Worm (Caenorhabditis elegans) whole organism, early embryonic: Measurements from ENCODE around the gene C10F3.7.

Experiments used
- B0310.2 ChIP-seq: sonication (generic microtip); optimal IDR thresholded peaks from 2 replicates; lab custom pipeline; 2016; ENCODE audit warnings: mild to moderate bottlenecking, missing genetic modification characterization, missing compliant biosample characterization
- F13C5.2 ChIP-seq: sonication (generic microtip); optimal IDR thresholded peaks from 2 replicates; lab custom pipeline; 2017; ENCODE audit warnings: mild to moderate bottlenecking, missing genetic modification characterization, inconsistent platforms, missing compliant biosample characterization
- aly-1 ChIP-seq: sonication (generic microtip); optimal IDR thresholded peaks from 2 replicates; lab custom pipeline; 2016; ENCODE audit warnings: missing genetic modification characterization, missing compliant biosample characterization
- ama-1 ChIP-seq: fragments of 150-350 bp; optimal IDR thresholded peaks from 2 replicates; lab custom pipeline; 2014
- ceh-13 ChIP-seq: fragments of 200-800 bp; sonication (Bioruptor generic); optimal IDR thresholded peaks from 2 replicates; lab custom pipeline; 2018; ENCODE audit warnings: mild to moderate bottlenecking, missing genetic modification characterization, missing compliant biosample characterization
- ceh-36 ChIP-seq: sonication (generic microtip); optimal IDR thresholded peaks from 2 replicates; lab custom pipeline; 2016; ENCODE audit warnings: missing genetic modification characterization, inconsistent platforms, missing compliant biosample characterization
- ets-7 ChIP-seq: sonication (generic microtip); optimal IDR thresholded peaks from 2 replicates; lab custom pipeline; 2016; ENCODE audit warnings: missing genotype, missing genetic modification characterization, missing compliant biosample characterization
- flt-1 ChIP-seq: fragments of 200-800 bp; sonication (Bioruptor generic); IDR thresholded peaks from 2 replicates; pipeline ENCODE4 v1.3.6; 2022; ENCODE audit warnings: missing genetic modification characterization, missing compliant biosample characterization
- hmbx-1 ChIP-seq: sonication (generic microtip); optimal IDR thresholded peaks from 2 replicates; lab custom pipeline; 2016; ENCODE audit warnings: mild to moderate bottlenecking, missing genetic modification characterization, missing compliant biosample characterization
- hmg-4 ChIP-seq: fragments of 200-800 bp; sonication (Bioruptor generic); optimal IDR thresholded peaks from 2 replicates; lab custom pipeline; 2018; ENCODE audit warnings: mild to moderate bottlenecking, missing genetic modification characterization, missing compliant biosample characterization
- hnd-1 ChIP-seq: sonication (generic microtip); optimal IDR thresholded peaks from 2 replicates; lab custom pipeline; 2016; ENCODE audit warnings: missing genetic modification characterization, missing compliant biosample characterization
- pes-1 ChIP-seq: fragments of 200-800 bp; sonication (Bioruptor generic); IDR thresholded peaks from 2 replicates; pipeline ENCODE4 v1.3.6; 2022; ENCODE audit warnings: missing genetic modification reagents, missing genetic modification characterization, missing compliant biosample characterization
- scrt-1 ChIP-seq: fragments of 200-800 bp; sonication (Bioruptor generic); IDR thresholded peaks from 2 replicates; pipeline ENCODE4 v1.3.6; 2022; ENCODE audit warnings: missing genetic modification characterization, missing compliant biosample characterization
- sea-1 ChIP-seq: fragments of 200-800 bp; sonication (Bioruptor generic); conservative IDR thresholded peaks from 2 replicates; pipeline ENCODE4 v1.3.6; 2022; ENCODE audit warnings: missing genetic modification characterization, missing compliant biosample characterization
- tbx-11 ChIP-seq: fragments of 200-800 bp; sonication (Bioruptor generic); IDR thresholded peaks from 2 replicates; pipeline ENCODE4 v1.3.6; 2022; ENCODE audit warnings: missing genetic modification characterization, missing compliant biosample characterization
- tbx-37 ChIP-seq: fragments of 200-800 bp; sonication (Bioruptor generic); conservative IDR thresholded peaks from 2 replicates; pipeline ENCODE4 v1.3.6; 2022; ENCODE audit warnings: missing genetic modification reagents, missing genetic modification characterization, missing compliant biosample characterization
- tra-4 ChIP-seq: sonication (generic microtip); optimal IDR thresholded peaks from 2 replicates; lab custom pipeline; 2017; ENCODE audit warnings: missing genetic modification characterization, missing compliant biosample characterization

C10F3.7 gene

DNA sequence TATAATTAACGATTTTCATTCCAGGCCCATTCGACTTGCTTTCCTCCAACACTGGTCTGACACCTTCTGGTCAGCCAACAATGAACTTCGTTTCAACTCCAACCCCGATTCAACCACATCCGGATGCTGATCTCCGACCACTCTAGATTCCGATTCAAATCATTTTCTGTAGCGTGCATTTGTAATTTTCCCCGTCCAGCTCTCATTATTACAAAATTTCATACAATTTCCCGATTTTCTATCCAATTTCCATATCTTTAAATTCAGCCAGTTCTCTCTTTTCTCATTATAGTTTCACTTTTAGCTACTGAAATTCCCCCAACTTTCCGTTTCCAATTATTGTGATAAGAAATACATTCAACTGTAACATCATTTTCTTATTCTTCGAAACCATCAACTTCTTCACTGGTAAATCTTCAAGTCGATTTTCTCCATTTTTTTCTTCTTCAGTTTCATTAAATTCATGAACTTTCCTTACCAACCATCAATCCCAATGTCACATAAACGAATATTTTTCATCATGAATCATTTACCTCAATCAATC lies 29.0 kb upstream of the C10F3.7 start:
- TF ChIP-seq hmbx-1: no peak
- TF ChIP-seq ama-1 (lab: Kevin White, UChicago): no peak
- TF ChIP-seq scrt-1 (GFP tag; lab: Robert Waterston, UW): no peak
- TF ChIP-seq hnd-1 (tag; lab: Kevin White, UChicago): no peak
- TF ChIP-seq tbx-37 (GFP tag; lab: Robert Waterston, UW): no peak
- no peak for TF ChIP-seq hmg-4 (GFP tag; lab: Kevin White, UChicago)
- TF ChIP-seq tbx-11 (GFP tag; lab: Robert Waterston, UW): no peak
- TF ChIP-seq F13C5.2: no peak
- TF ChIP-seq B0310.2 (tag; lab: Kevin White, UChicago): no peak
- no peak for TF ChIP-seq sea-1
- TF ChIP-seq pes-1 (GFP tag; lab: Robert Waterston, UW): no peak
- no peak for TF ChIP-seq tra-4 (tag; lab: Kevin White, UChicago)
- no peak for TF ChIP-seq flt-1 (GFP tag; lab: Robert Waterston, UW)
- no peak for TF ChIP-seq ceh-36
- TF ChIP-seq ceh-13 (GFP tag; lab: Kevin White, UChicago): no peak
- no peak for TF ChIP-seq aly-1

DNA sequence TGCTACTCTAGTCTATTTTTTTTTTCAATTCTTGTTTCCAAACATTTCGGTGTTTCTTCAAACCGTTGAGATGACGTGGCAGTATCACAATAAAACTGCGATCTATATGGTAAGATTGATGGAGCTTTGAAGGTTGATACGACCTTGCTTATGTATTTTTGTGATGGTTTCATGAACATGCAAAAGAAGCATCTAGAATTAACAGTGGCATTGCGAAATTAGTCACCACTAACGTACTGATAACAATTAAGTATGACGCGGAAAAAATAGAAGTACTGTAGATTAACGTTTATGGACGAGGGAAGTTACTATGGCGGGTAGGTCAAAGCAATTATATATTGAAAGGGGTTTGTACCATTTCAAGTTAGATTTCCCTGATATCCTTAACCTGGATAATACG lies 25.7 kb upstream of the C10F3.7 start:
- TF ChIP-seq F13C5.2 (no peak), hmbx-1 (no peak), B0310.2 (tag; lab: Kevin White, UChicago) (no peak), scrt-1 (GFP tag; lab: Robert Waterston, UW) (no peak), ceh-36 (no peak), ceh-13 (GFP tag; lab: Kevin White, UChicago) (no peak), flt-1 (GFP tag; lab: Robert Waterston, UW) (no peak), tra-4 (tag; lab: Kevin White, UChicago) (no peak), sea-1 (no peak)

DNA sequence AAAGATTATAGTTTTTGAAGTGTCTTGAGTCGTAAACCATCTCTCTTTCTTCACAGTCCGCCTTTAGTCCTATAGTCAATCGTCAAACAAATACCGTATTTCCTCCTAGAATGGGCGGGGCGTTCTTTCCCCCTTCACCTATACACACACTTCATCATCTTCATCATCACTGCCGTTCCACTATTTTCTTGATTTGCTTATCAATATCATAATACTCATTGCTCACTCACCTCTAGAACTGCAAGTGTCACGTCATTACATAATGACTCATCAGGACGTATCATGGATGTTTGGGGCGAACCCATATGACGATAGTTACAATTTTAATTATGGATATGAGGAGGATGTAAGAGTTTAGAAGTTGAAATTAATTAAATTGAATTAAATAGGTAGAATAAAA lies 24.0 kb upstream of the C10F3.7 start:
- TF ChIP-seq B0310.2 (tag; lab: Kevin White, UChicago): no peak

DNA sequence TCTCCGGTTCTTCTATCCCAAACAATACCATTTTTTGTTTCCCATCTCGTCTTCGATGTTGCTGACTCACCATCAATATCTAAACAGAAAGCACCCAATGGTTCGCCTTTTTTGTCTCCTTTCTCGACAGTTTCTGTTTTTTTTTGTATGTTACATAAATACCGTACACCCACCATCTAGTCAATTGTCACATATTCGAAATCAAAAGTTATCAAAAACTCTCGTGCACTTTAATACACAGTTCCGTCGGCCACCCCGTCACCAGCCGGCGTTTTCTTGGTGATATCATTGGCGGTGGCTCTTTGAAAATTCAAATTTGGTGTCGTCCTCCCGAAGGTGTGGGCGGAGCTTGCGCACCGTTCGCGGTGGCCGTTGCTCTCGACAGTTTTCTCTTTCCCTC lies 21.3 kb upstream of the C10F3.7 start:
- TF ChIP-seq F13C5.2 (no peak), sea-1 (no peak), tbx-37 (GFP tag; lab: Robert Waterston, UW) (no peak), ama-1 (lab: Kevin White, UChicago) (no peak), hnd-1 (tag; lab: Kevin White, UChicago) (no peak), ceh-13 (GFP tag; lab: Kevin White, UChicago) (no peak), ets-7 (tag; lab: Kevin White, UChicago) (no peak), scrt-1 (GFP tag; lab: Robert Waterston, UW) (no peak), B0310.2 (tag; lab: Kevin White, UChicago) (no peak), hmbx-1 (no peak), flt-1 (GFP tag; lab: Robert Waterston, UW) (no peak), aly-1 (no peak), hmg-4 (GFP tag; lab: Kevin White, UChicago) (no peak), tra-4 (tag; lab: Kevin White, UChicago) (no peak), pes-1 (GFP tag; lab: Robert Waterston, UW) (no peak)

DNA sequence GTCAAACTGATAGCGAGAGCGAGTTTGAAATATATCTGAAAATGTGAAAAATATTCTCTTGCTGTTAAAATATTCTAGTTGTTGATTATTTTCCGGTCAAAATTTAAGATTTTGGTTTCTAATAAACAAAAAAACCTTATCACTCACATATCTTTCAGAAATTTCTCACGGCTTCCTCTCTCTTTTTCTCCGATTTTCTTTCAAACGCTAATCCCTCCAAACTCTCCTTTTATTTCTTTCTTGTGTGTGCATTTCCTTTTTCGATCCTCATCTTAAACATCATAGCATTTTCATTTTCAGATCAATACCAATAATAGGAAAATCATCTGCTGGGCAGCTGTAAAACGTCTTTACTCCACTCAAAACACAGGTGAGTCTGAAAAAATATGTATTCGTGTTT lies 16.6 kb upstream of the C10F3.7 start, which contains the start of gene fos-1:
TSS of gene fos-1 (plus strand) at position 301 of the 400 bp plus-strand sequence.
- TF ChIP-seq pes-1 (GFP tag; lab: Robert Waterston, UW): no peak

DNA sequence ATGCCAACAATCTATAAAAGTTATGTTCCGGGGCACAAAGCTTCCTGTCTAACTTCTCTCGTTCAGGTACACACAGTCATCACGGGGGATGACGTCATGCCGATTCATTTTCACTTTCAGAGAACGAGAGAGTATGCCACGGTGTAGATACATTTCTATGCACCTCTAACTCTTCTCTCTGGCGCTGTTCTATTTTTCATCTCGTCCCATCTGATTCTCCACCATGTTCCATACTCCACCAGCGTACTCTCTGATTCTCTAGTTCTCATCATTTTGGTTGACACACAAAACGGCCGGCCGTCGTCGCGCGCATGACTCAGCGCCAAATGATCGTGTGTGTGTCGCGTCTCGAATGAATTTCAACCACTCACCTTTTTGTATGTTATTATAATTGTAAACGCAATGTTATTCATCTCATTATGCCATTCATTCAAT lies 13.7 kb upstream of the C10F3.7 start:
- TF ChIP-seq F13C5.2 (peak; percentile 24), hmbx-1 (no peak), hmg-4 (GFP tag; lab: Kevin White, UChicago) (peak; percentile 13), B0310.2 (tag; lab: Kevin White, UChicago) (no peak)

DNA sequence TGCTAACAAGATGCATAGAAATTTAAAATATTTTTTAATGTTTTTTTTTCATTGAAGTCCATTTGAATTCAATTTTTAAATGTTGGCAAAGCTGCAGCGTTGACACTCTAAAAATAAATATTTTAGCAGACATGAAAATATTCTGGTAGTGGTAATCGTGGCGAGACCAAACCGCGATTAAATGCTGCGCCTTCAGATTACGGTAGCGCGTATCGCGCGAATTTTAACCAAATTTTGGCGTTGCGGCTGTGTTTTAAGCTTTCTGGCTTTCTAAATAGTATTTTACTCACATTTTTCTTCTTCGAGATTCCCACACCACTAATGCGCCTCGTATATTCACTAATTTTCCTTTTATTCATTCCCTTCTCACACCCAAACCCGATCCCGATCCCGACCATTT lies 9.5 kb upstream of the C10F3.7 start, which contains the start of gene cpg-4:
TSS of gene cpg-4 (plus strand) at position 303 of the 400 bp plus-strand sequence.
- TF ChIP-seq F13C5.2 (no peak), ama-1 (lab: Kevin White, UChicago) (no peak), sea-1 (no peak), hnd-1 (tag; lab: Kevin White, UChicago) (no peak), flt-1 (GFP tag; lab: Robert Waterston, UW) (no peak)

DNA sequence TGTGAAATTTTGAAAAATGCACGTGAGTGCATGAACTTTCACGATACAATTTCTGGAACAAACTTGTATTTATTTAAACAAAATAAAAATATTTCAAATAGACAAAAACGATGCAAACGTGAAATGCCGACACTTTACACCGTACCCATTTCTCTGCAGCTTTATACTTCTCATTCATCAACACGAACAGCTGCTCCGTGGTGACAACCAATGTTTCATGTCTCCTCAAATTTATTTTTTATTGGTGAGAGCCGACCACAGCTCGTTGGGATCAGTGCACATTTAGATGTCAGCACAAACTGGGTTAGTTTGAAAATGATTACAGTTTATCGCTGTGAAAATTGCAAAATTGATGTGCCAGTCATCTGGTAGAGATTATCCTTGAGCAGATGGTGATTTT lies 8.9 kb upstream of the C10F3.7 start:
- TF ChIP-seq hnd-1 (tag; lab: Kevin White, UChicago): no peak
- TF ChIP-seq hmbx-1: no peak
- no peak for TF ChIP-seq tbx-37 (GFP tag; lab: Robert Waterston, UW)

DNA sequence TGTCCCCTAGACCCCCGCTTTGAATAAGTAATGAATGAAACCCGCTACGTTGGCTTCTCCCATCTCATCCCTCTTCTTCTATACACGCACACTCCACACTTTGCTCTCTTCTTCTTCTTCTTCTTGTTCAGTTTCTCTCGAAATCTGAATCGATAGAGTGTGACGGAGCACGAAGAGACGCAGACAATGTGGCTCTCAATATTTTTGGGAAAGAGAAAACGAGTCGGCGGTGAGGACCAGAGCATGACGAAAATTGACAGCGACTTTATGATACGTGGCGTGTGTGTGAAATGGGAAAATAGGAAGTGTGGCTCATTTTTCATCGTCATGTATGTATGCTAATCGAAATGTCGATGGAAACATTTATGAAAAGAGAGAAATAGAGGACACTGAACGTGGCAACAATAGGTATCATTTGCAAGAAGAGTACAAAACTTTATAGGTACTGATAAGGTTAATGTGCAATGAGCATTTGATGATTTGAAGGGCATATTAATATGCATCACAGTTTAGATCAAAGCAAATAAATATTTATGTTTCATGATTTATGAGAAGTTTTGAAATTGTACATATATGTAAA lies 4.9 kb upstream of the C10F3.7 start:
- TF ChIP-seq hmg-4 (GFP tag; lab: Kevin White, UChicago) (no peak), flt-1 (GFP tag; lab: Robert Waterston, UW) (no peak), aly-1 (no peak), hnd-1 (tag; lab: Kevin White, UChicago) (no peak)
